Worm (Caenorhabditis elegans) whole organism, midembryonic: ENCODE data around the gene ceh-36.

ENCODE experiments used
- T22C8.4 ChIP-seq: fragments of 200-800 bp; sonication (Bioruptor generic); IDR thresholded peaks from 2 replicates; pipeline ENCODE4 v1.3.6; 2022; ENCODE audit warnings: missing genetic modification characterization, missing compliant biosample characterization
- cog-1 ChIP-seq: sonication (generic microtip); optimal IDR thresholded peaks from 2 replicates; lab custom pipeline; 2016; ENCODE audit warnings: missing genetic modification characterization, missing compliant biosample characterization
- flt-1 ChIP-seq: fragments of 200-800 bp; sonication (Bioruptor generic); IDR thresholded peaks from 2 replicates; pipeline ENCODE4 v1.3.6; 2022; ENCODE audit warnings: missing genetic modification characterization, missing compliant biosample characterization
- klf-2 ChIP-seq: fragments of 200-800 bp; sonication (Bioruptor generic); conservative IDR thresholded peaks from 2 replicates; pipeline ENCODE4 v1.3.6; 2022; ENCODE audit warnings: missing genetic modification reagents, missing genetic modification characterization, missing compliant biosample characterization
- med-1 ChIP-seq: sonication (generic microtip); optimal IDR thresholded peaks from 2 replicates; lab custom pipeline; 2017; ENCODE audit warnings: missing genetic modification characterization, mild to moderate bottlenecking, missing compliant biosample characterization, antibody characterized with exemption, missing genetic modification reagents; ENCODE audit not compliant: insufficient read depth
- ref-1 ChIP-seq: fragments of 200-800 bp; sonication (Bioruptor generic); conservative IDR thresholded peaks from 2 replicates; pipeline ENCODE4 v1.3.6; 2022; ENCODE audit warnings: missing genetic modification reagents, missing genetic modification characterization, missing compliant biosample characterization
- tab-1 ChIP-seq: fragments of 200-800 bp; sonication (Bioruptor generic); IDR thresholded peaks from 2 replicates; pipeline ENCODE4 v1.3.6; 2022; ENCODE audit warnings: missing genetic modification characterization, missing compliant biosample characterization
- ztf-23 ChIP-seq: fragments of 200-800 bp; sonication (Bioruptor generic); IDR thresholded peaks from 2 replicates; pipeline ENCODE4 v1.3.6; 2022; ENCODE audit warnings: missing genetic modification reagents, missing genetic modification characterization, missing compliant biosample characterization
- ztf-29 ChIP-seq: fragments of 200-800 bp; sonication (Bioruptor generic); IDR thresholded peaks from 2 replicates; pipeline ENCODE4 v1.3.6; 2022; ENCODE audit warnings: missing genetic modification reagents, missing genetic modification characterization, missing compliant biosample characterization

ce11 chrX:14213314-14213713 is 26.9 kb upstream of the ceh-36 start:
- TF ChIP-seq flt-1 (GFP tag; lab: Robert Waterston, UW): no peak
- TF ChIP-seq med-1 (GFP tag; lab: Kevin White, UChicago): no peak
- no peak for TF ChIP-seq ztf-29
- no peak for TF ChIP-seq cog-1 (tag; lab: Kevin White, UChicago)
- TF ChIP-seq tab-1 (GFP tag; lab: Robert Waterston, UW): no peak
- no peak for TF ChIP-seq klf-2 (GFP tag; lab: Robert Waterston, UW)
- no peak for TF ChIP-seq ztf-23 (GFP tag; lab: Robert Waterston, UW)
- TF ChIP-seq ref-1: no peak
- no peak for TF ChIP-seq T22C8.4 (GFP tag; lab: Robert Waterston, UW)
